Worm (Caenorhabditis elegans): ENCODE data around the gene Y43F8B.24.

Gene Y43F8B.24

DNA sequence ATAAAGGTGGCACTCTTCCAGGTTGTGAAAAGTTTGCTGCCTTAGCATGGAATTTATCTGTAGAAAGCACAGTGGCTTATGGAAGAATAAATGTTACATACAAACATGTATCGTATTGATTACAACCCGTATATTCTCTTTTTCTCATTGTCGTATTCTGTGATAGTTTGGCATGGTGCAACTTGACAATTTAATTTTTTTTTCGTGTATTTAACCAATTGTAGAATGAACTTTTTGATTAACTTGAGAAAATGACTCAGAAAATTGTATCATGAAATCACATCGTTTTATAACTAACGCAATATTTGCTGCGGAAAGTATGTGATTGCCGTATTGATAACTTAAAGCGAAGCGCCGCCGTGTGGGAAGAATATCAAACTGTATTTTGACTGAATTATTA, at the start of gene Y43F8B.24:
Gene Y43F8B.24 (plus strand): TSS at position 301 of the 400 bp plus-strand sequence.
- TF ChIP-seq nfya-1 (tag; optimal IDR thresholded peaks at IDR 0.05) = no peak
- TF ChIP-seq ceh-31 (tag; optimal IDR thresholded peaks at IDR 0.05) = no peak
- no peak for TF ChIP-seq hlh-13 (GFP tag; optimal IDR thresholded peaks at IDR 0.05)
- no peak for TF ChIP-seq ets-4 (tag; optimal IDR thresholded peaks at IDR 0.05)
- no peak for TF ChIP-seq sdc-2 (tag; optimal IDR thresholded peaks at IDR 0.05)

DNA sequence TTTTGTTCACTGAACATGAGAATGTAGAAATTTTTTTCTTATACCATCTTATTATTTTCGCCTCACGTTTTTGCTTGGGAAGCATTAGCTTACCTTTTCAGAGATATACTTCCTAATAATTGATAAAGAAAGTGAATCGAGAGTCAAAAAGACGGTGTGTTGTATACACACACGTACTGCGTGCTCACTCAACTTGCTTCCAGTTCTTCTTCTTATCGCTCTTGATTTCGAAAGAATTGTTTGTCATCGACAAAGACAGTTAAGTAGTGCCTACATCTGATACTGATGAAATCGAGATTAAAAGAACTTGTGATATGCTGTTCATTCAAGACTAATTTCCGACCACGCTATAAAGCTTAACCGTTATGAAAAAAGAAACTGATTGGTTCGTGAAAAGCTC, 46.6 kb upstream of the Y43F8B.24 start, which contains the start of gene C25F9.5:
Gene C25F9.5 (minus strand): TSS at position 195 of the 400 bp plus-strand sequence.
- TF ChIP-seq T23F11.4 (GFP tag; optimal IDR thresholded peaks at IDR 0.05) = no peak
- TF ChIP-seq K09A11.1 (tag; optimal IDR thresholded peaks at IDR 0.05; ENCODE audit: insufficient read depth) = no peak
- no peak for TF ChIP-seq pha-2 (tag; optimal IDR thresholded peaks at IDR 0.05)
- TF ChIP-seq ztf-16 (tag; optimal IDR thresholded peaks at IDR 0.05) = no peak
- no peak for TF ChIP-seq unc-42 (tag; optimal IDR thresholded peaks at IDR 0.05)
- no peak for TF ChIP-seq ama-1 (optimal IDR thresholded peaks at IDR 0.05)
- TF ChIP-seq unc-3 (GFP tag; conservative IDR thresholded peaks at IDR 0.05) = no peak
- TF ChIP-seq unc-3 (tag; optimal IDR thresholded peaks at IDR 0.05) = no peak
- no peak for TF ChIP-seq C08G9.2 (tag; optimal IDR thresholded peaks at IDR 0.05)

DNA sequence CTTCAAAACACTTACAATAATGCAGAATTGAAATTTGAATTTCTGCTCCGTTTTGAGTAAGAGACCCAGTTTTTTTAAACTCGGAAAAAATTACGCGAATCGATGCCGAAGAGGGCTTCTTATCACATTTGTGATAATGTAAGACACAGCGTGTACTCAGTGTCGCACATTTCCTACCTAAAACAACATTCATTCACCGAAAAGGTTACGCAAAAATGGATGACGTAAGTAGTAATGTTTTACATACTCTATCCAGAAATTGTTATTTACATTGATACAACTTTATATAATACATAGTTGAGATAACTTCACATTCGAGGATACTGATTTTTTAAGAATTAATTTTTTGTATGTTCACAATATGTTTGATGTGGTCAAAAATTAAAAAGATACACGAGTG, 40.7 kb upstream of the Y43F8B.24 start, which contains the start of the genes C25F9.4 and C25F9.9:
Gene C25F9.4 (minus strand): TSS at position 101 of the 400 bp plus-strand sequence.
Gene C25F9.9 (plus strand): TSS at position 137 of the 400 bp plus-strand sequence.
- TF ChIP-seq pha-4 (tag; optimal IDR thresholded peaks at IDR 0.05) = no peak
- TF ChIP-seq ceh-9 (tag; optimal IDR thresholded peaks at IDR 0.05) = no peak
- no peak for TF ChIP-seq nfya-1 (tag; optimal IDR thresholded peaks at IDR 0.05)
- no peak for TF ChIP-seq hlh-8 (tag; optimal IDR thresholded peaks at IDR 0.05)
- no peak for TF ChIP-seq sdc-2 (tag; optimal IDR thresholded peaks at IDR 0.05)
- TF ChIP-seq mec-3 (tag; optimal IDR thresholded peaks at IDR 0.05; ENCODE audit: borderline replicate concordance) = no peak
- no peak for TF ChIP-seq ahr-1 (tag; optimal IDR thresholded peaks at IDR 0.05)
- TF ChIP-seq K02D7.2 (tag; optimal IDR thresholded peaks at IDR 0.05) = no peak
- TF ChIP-seq dve-1 (tag; optimal IDR thresholded peaks at IDR 0.05) = no peak
- TF ChIP-seq gmeb-2 (tag; optimal IDR thresholded peaks at IDR 0.05) = no peak
- TF ChIP-seq unc-42 (tag; optimal IDR thresholded peaks at IDR 0.05) = no peak
- no peak for TF ChIP-seq pqm-1 (tag; optimal IDR thresholded peaks at IDR 0.05)
- TF ChIP-seq unc-86 (tag; optimal IDR thresholded peaks at IDR 0.05) = no peak

- TF ChIP-seq hlh-6 (tag; optimal IDR thresholded peaks at IDR 0.05) (no peak), mec-3 (tag; optimal IDR thresholded peaks at IDR 0.05; ENCODE audit: borderline replicate concordance) (no peak), unc-55 (GFP tag; optimal IDR thresholded peaks at IDR 0.05) (no peak), sox-2 (GFP tag; IDR thresholded peaks at IDR 0.05) (no peak), fax-1 (tag; optimal IDR thresholded peaks at IDR 0.05) (no peak), ceh-14 (tag; optimal IDR thresholded peaks at IDR 0.05) (no peak), elt-4 (tag; optimal IDR thresholded peaks at IDR 0.05) (no peak), dmd-4 (tag; optimal IDR thresholded peaks at IDR 0.05; ENCODE audit: borderline replicate concordance) (no peak), pat-9 (tag; optimal IDR thresholded peaks at IDR 0.05) (no peak), unc-42 (tag; optimal IDR thresholded peaks at IDR 0.05) (no peak)
Observed at ce11 chrV:19417836-19418235, 39.4 kb upstream of the Y43F8B.24 start, which contains the start of gene C25F9.15. TSS of gene C25F9.15 (plus strand) at chrV:19418136.

DNA sequence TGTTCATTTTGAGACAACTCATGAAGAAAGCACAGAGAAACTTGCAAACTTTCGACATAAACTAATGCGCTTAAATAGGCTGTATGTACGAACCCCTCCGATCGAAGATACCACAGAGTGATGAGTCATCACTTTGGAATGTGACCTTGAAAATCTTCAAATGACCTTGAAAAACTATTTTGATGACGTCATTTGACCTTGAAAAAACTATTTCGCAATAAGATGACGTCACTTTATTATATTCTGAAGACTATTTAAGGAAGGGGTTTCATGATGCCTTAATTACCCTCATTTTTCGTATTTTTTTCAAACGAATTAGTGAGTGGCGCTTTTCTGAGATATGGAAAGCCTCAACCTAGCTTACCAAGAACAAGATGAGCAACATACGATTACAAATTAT, 36.1 kb upstream of the Y43F8B.24 start, which contains the start of gene C25F9.2:
Gene C25F9.2 (plus strand): TSS at position 341 of the 400 bp plus-strand sequence.
- TF ChIP-seq ceh-24 (tag; optimal IDR thresholded peaks at IDR 0.05) = no peak
- TF ChIP-seq sox-4 (tag; optimal IDR thresholded peaks at IDR 0.05) = no peak
- TF ChIP-seq unc-86 (tag; optimal IDR thresholded peaks at IDR 0.05) = no peak
- no peak for TF ChIP-seq syd-9 (tag; optimal IDR thresholded peaks at IDR 0.05)
- no peak for TF ChIP-seq C08G9.2 (tag; optimal IDR thresholded peaks at IDR 0.05)
- TF ChIP-seq hlh-6 (tag; optimal IDR thresholded peaks at IDR 0.05) = no peak
- TF ChIP-seq eyg-1 (tag; optimal IDR thresholded peaks at IDR 0.05) = no peak
- no peak for TF ChIP-seq pax-1 (tag; optimal IDR thresholded peaks at IDR 0.05)
- no peak for TF ChIP-seq dve-1 (tag; optimal IDR thresholded peaks at IDR 0.05)
- TF ChIP-seq pha-4 (tag; optimal IDR thresholded peaks at IDR 0.05) = no peak
- TF ChIP-seq pag-3 (tag; optimal IDR thresholded peaks at IDR 0.05; ENCODE audit: borderline replicate concordance) = no peak
- no peak for TF ChIP-seq ceh-6 (GFP tag; optimal IDR thresholded peaks at IDR 0.05)

Data from whole organism, late embryonic.